Fruit fly (Drosophila melanogaster) whole organism, embryonic: ENCODE data around the gene CG44001.

Experiments
- Antp ChIP-seq: fragments of 200-800 bp; sonication (Bioruptor generic); optimal IDR thresholded peaks from 3 replicates; lab custom pipeline; 2016; ENCODE audit warnings: missing biosample characterization, missing genetic modification characterization
- Asciz ChIP-seq: fragments of 200-800 bp; sonication (Bioruptor generic); optimal IDR thresholded peaks from 2 replicates; lab custom pipeline; 2017; ENCODE audit warnings: missing biosample characterization, mild to moderate bottlenecking, missing genetic modification characterization, missing genetic modification reagents
- Awh ChIP-seq: fragments of 200-800 bp; sonication (Bioruptor generic); IDR thresholded peaks from 2 replicates; pipeline ENCODE4, ENCODE4 v1.3.6; 2022; ENCODE audit warnings: missing biosample characterization, missing genetic modification characterization
- CG10462 ChIP-seq: fragments of 200-800 bp; sonication (Bioruptor generic); optimal IDR thresholded peaks from 2 replicates; lab custom pipeline; 2016; ENCODE audit warnings: missing biosample characterization, missing genetic modification characterization
- CG11085 ChIP-seq: fragments of 200-800 bp; sonication (Bioruptor generic); IDR thresholded peaks from 2 replicates; pipeline ENCODE4 v1.3.6; 2022; ENCODE audit warnings: missing biosample characterization, missing genetic modification characterization
- CG11695 ChIP-seq: fragments of 200-800 bp; sonication (Bioruptor generic); IDR thresholded peaks from 3 replicates; pipeline ENCODE4 v1.3.6; 2022; ENCODE audit warnings: missing biosample characterization, missing genetic modification characterization
- CG12155 ChIP-seq: fragments of 200-800 bp; sonication (Bioruptor generic); optimal IDR thresholded peaks from 3 replicates; lab custom pipeline; 2016; ENCODE audit warnings: missing biosample characterization, missing genetic modification characterization
- CG15514 ChIP-seq: fragments of 200-800 bp; sonication (Bioruptor generic); optimal IDR thresholded peaks from 3 replicates; lab custom pipeline; 2017; ENCODE audit warnings: missing biosample characterization, missing genetic modification characterization, mild to moderate bottlenecking, moderate library complexity, missing genetic modification reagents
- CG16863 ChIP-seq: fragments of 200-800 bp; sonication (Bioruptor generic); optimal IDR thresholded peaks from 3 replicates; lab custom pipeline; 2016; ENCODE audit warnings: missing biosample characterization, missing genetic modification characterization
- CG17912 ChIP-seq: fragments of 200-800 bp; sonication (Bioruptor generic); optimal IDR thresholded peaks from 2 replicates; lab custom pipeline; 2018; ENCODE audit warnings: missing biosample characterization, mild to moderate bottlenecking, missing genetic modification characterization
- CG18476 ChIP-seq: fragments of 200-800 bp; sonication (Bioruptor generic); optimal IDR thresholded peaks from 2 replicates; lab custom pipeline; 2016; ENCODE audit warnings: missing biosample characterization, mild to moderate bottlenecking, missing genetic modification characterization
- CG2116 ChIP-seq: fragments of 200-800 bp; sonication (Bioruptor generic); optimal IDR thresholded peaks from 3 replicates; lab custom pipeline; 2018; ENCODE audit warnings: missing biosample characterization, mild to moderate bottlenecking, missing genetic modification characterization
- CG2202 ChIP-seq: fragments of 200-800 bp; sonication (Bioruptor generic); optimal IDR thresholded peaks from 2 replicates; lab custom pipeline; 2018; ENCODE audit warnings: missing biosample characterization, mild to moderate bottlenecking, missing genetic modification characterization
- CG30403 ChIP-seq: fragments of 200-800 bp; sonication (Bioruptor generic); optimal IDR thresholded peaks from 3 replicates; lab custom pipeline; 2016; ENCODE audit warnings: missing biosample characterization, missing genetic modification characterization
- CG34422 ChIP-seq: fragments of 200-800 bp; sonication (Bioruptor generic); IDR thresholded peaks from 3 replicates; pipeline ENCODE4 v1.3.6; 2022; ENCODE audit warnings: missing biosample characterization, missing genetic modification characterization
- CG3726 ChIP-seq: fragments of 200-800 bp; sonication (Bioruptor generic); IDR thresholded peaks from 3 replicates; pipeline ENCODE4, ENCODE4 v1.3.6; 2022; ENCODE audit warnings: missing biosample characterization, missing genetic modification characterization
- CG4328 ChIP-seq: fragments of 200-800 bp; sonication (Bioruptor generic); optimal IDR thresholded peaks from 3 replicates; lab custom pipeline; 2017; ENCODE audit warnings: missing biosample characterization, missing genetic modification reagents, missing genetic modification characterization
- CG7987 ChIP-seq: fragments of 200-800 bp; sonication (Bioruptor generic); optimal IDR thresholded peaks from 2 replicates; lab custom pipeline; 2018; ENCODE audit warnings: missing biosample characterization, mild to moderate bottlenecking, missing genetic modification characterization, moderate library complexity
- CG8359 ChIP-seq: fragments of 200-800 bp; sonication (Bioruptor generic); optimal IDR thresholded peaks from 2 replicates; lab custom pipeline; 2017; ENCODE audit warnings: missing biosample characterization, mild to moderate bottlenecking, missing genetic modification characterization, borderline replicate concordance
- CG8924 ChIP-seq: fragments of 200-800 bp; optimal IDR thresholded peaks from 3 replicates; lab custom pipeline; 2019; ENCODE audit warnings: missing biosample characterization, mild to moderate bottlenecking, missing genetic modification characterization, moderate library complexity
- CG9609 ChIP-seq: fragments of 200-800 bp; sonication (Bioruptor generic); optimal IDR thresholded peaks from 3 replicates; lab custom pipeline; 2016; ENCODE audit warnings: missing biosample characterization, missing genetic modification characterization
- CkIIα-i1 ChIP-seq: fragments of 200-800 bp; sonication (Bioruptor generic); IDR thresholded peaks from 2 replicates; pipeline ENCODE4 v1.3.6; 2022; ENCODE audit warnings: missing biosample characterization, missing genetic modification characterization
- D19B ChIP-seq: fragments of 200-800 bp; sonication (Bioruptor generic); optimal IDR thresholded peaks from 2 replicates; lab custom pipeline; 2017; ENCODE audit warnings: missing biosample characterization, mild to moderate bottlenecking, missing genetic modification characterization
- Doc3 ChIP-seq: fragments of 200-800 bp; sonication (Bioruptor generic); IDR thresholded peaks from 3 replicates; pipeline ENCODE4 v1.3.6; 2022; ENCODE audit warnings: missing biosample characterization, missing genetic modification characterization; ENCODE audit not compliant: partially characterized antibody
- Hr3 ChIP-seq: fragments of 200-800 bp; sonication (Bioruptor generic); optimal IDR thresholded peaks from 3 replicates; lab custom pipeline; 2016; ENCODE audit warnings: missing biosample characterization, missing genetic modification characterization
- Mad ChIP-seq: fragments of 200-800 bp; sonication (Bioruptor generic); optimal IDR thresholded peaks from 2 replicates; lab custom pipeline; 2016; ENCODE audit warnings: missing biosample characterization, missing genetic modification characterization
- NC2β ChIP-seq: fragments of 200-800 bp; sonication (Bioruptor generic); optimal IDR thresholded peaks from 2 replicates; lab custom pipeline; 2016; ENCODE audit warnings: missing biosample characterization, missing genetic modification characterization
- Sox100B ChIP-seq: fragments of 200-800 bp; sonication (Bioruptor generic); optimal IDR thresholded peaks from 3 replicates; lab custom pipeline; 2018; ENCODE audit warnings: missing biosample characterization, mild to moderate bottlenecking, missing genetic modification characterization
- Tbp ChIP-seq: fragments of >200 bp; optimal IDR thresholded peaks from 2 replicates; lab custom pipeline; 2018; ENCODE audit warnings: missing biosample characterization, missing genetic modification characterization
- Vsx1 ChIP-seq: fragments of 200-800 bp; sonication (Bioruptor generic); optimal IDR thresholded peaks from 2 replicates; lab custom pipeline; 2017; ENCODE audit warnings: missing biosample characterization, mild to moderate bottlenecking, missing genetic modification characterization, missing genetic modification reagents
- Xbp1 ChIP-seq: fragments of 200-800 bp; sonication (Bioruptor generic); optimal IDR thresholded peaks from 3 replicates; lab custom pipeline; 2016; ENCODE audit warnings: missing biosample characterization, mild to moderate bottlenecking, missing genetic modification characterization
- cas ChIP-seq: fragments of 200-800 bp; sonication (Bioruptor generic); IDR thresholded peaks from 2 replicates; pipeline ENCODE4 v1.3.6; 2022; ENCODE audit warnings: missing biosample characterization, missing genetic modification characterization
- caup ChIP-seq: fragments of 200-800 bp; sonication (Bioruptor generic); optimal IDR thresholded peaks from 3 replicates; lab custom pipeline; 2017; ENCODE audit warnings: missing biosample characterization, mild to moderate bottlenecking, missing genetic modification characterization, moderate library complexity; ENCODE audit not compliant: severe bottlenecking
- chn ChIP-seq: fragments of 200-800 bp; sonication (Bioruptor generic); optimal IDR thresholded peaks from 2 replicates; lab custom pipeline; 2016; ENCODE audit warnings: missing biosample characterization, missing genetic modification characterization
- cwo ChIP-seq: fragments of 200-800 bp; sonication (Bioruptor generic); optimal IDR thresholded peaks from 3 replicates; lab custom pipeline; 2017; ENCODE audit warnings: missing biosample characterization, missing genetic modification characterization, mild to moderate bottlenecking, moderate library complexity, missing genetic modification reagents
- dysf ChIP-seq: fragments of 200-800 bp; sonication (Bioruptor generic); IDR thresholded peaks from 3 replicates; pipeline ENCODE4 v1.3.6; 2022; ENCODE audit warnings: missing biosample characterization, missing genetic modification characterization
- en ChIP-seq: fragments of 200-800 bp; sonication (Bioruptor generic); optimal IDR thresholded peaks from 2 replicates; lab custom pipeline; 2016; ENCODE audit warnings: missing biosample characterization, missing genetic modification characterization
- ftz-f1 ChIP-seq: fragments of 200-800 bp; sonication (Bioruptor generic); optimal IDR thresholded peaks from 2 replicates; lab custom pipeline; 2016; ENCODE audit warnings: missing biosample characterization, missing genetic modification characterization
- jumu ChIP-seq: fragments of 200-800 bp; sonication (Bioruptor generic); optimal IDR thresholded peaks from 3 replicates; lab custom pipeline; 2016; ENCODE audit warnings: missing biosample characterization, missing genetic modification characterization
- onecut ChIP-seq: fragments of 200-800 bp; sonication (Bioruptor generic); IDR thresholded peaks from 2 replicates; pipeline ENCODE4 v1.3.6; 2022; ENCODE audit warnings: missing biosample characterization, missing genetic modification characterization
- peb ChIP-seq: fragments of 200-800 bp; sonication (Bioruptor generic); IDR thresholded peaks from 2 replicates; pipeline ENCODE4 v1.3.6; 2022; ENCODE audit warnings: missing biosample characterization, missing genetic modification characterization
- psq ChIP-seq: fragments of 200-800 bp; sonication (Bioruptor generic); optimal IDR thresholded peaks from 2 replicates; lab custom pipeline; 2017; ENCODE audit warnings: missing biosample characterization, missing genetic modification characterization
- pzg ChIP-seq: fragments of 200-800 bp; sonication (Bioruptor generic); optimal IDR thresholded peaks from 3 replicates; lab custom pipeline; 2018; ENCODE audit warnings: missing biosample characterization, mild to moderate bottlenecking, missing genetic modification characterization, moderate library complexity
- ranshi ChIP-seq: fragments of 200-800 bp; sonication (Bioruptor generic); IDR thresholded peaks from 2 replicates; pipeline ENCODE4 v1.3.6; 2022; ENCODE audit warnings: missing biosample characterization, missing genetic modification characterization
- schlank ChIP-seq: fragments of 200-800 bp; sonication (Bioruptor generic); optimal IDR thresholded peaks from 2 replicates; lab custom pipeline; 2018; ENCODE audit warnings: missing biosample characterization, mild to moderate bottlenecking, missing genetic modification characterization
- slbo ChIP-seq: fragments of 200-800 bp; sonication (Bioruptor generic); IDR thresholded peaks from 2 replicates; pipeline ENCODE4 v1.3.6; 2022; ENCODE audit warnings: missing biosample characterization, missing genetic modification characterization
- sob ChIP-seq: fragments of 200-800 bp; sonication (Bioruptor generic); IDR thresholded peaks from 2 replicates; pipeline ENCODE4 v1.3.6; 2022; ENCODE audit warnings: missing biosample characterization, missing genetic modification characterization
- tll ChIP-seq, 2 experiments: fragments of 200-800 bp in 1 of 2; fragments of >200 bp in 1 of 2; sonication (Bioruptor generic) in 1 of 2; optimal IDR thresholded peaks; 2 replicates each; lab custom pipeline; 2017 to 2019; ENCODE audit warnings: missing biosample characterization in 2 of 2, missing genetic modification characterization in 2 of 2, mild to moderate bottlenecking in 1 of 2, moderate library complexity in 1 of 2
- tna ChIP-seq: fragments of 200-800 bp; sonication (Bioruptor generic); IDR thresholded peaks from 2 replicates; pipeline ENCODE4 v1.3.6; 2022; ENCODE audit warnings: missing biosample characterization, missing genetic modification characterization; ENCODE audit not compliant: partially characterized antibody
- unc-4 ChIP-seq: fragments of 200-800 bp; sonication (Bioruptor generic); IDR thresholded peaks from 2 replicates; pipeline ENCODE4 v1.3.6; 2022; ENCODE audit warnings: missing biosample characterization, missing genetic modification characterization; ENCODE audit not compliant: partially characterized antibody
- wdn ChIP-seq: fragments of 200-800 bp; sonication (Bioruptor generic); IDR thresholded peaks from 2 replicates; pipeline ENCODE4 v1.3.6; 2022; ENCODE audit warnings: missing biosample characterization, missing genetic modification characterization

Gene CG44001

dm6 chr2L:5043043-5043442 is at the start of gene CG44001, which contains the start of the genes CG33995 and CG44000 (continued):
- TF ChIP-seq CG18476 (GFP tag; lab: Kevin White, UChicago) = no peak
- no peak for TF ChIP-seq cwo (GFP tag; lab: Kevin White, UChicago)
- TF ChIP-seq CG8359 (GFP tag; lab: Kevin White, UChicago) = no peak
- TF ChIP-seq tll (GFP tag; optimal IDR thresholded peaks at IDR 0.05; lab: Kevin White, UChicago) = no peak
- TF ChIP-seq CG4328 = peak; percentile 17
- TF ChIP-seq CG16863 (GFP tag; lab: Kevin White, UChicago) = peak; percentile 0
- no peak for TF ChIP-seq CG11695 (GFP tag; lab: Robert Waterston, UW)
- TF ChIP-seq CG2202 (tag; lab: Kevin White, UChicago) = no peak
- TF ChIP-seq Asciz (GFP tag; lab: Kevin White, UChicago) = no peak
- TF ChIP-seq psq (GFP tag; lab: Kevin White, UChicago) = no peak
- TF ChIP-seq CG17912 (GFP tag; lab: Kevin White, UChicago) = no peak
- TF ChIP-seq CG2116 (GFP tag; lab: Kevin White, UChicago) = peak; percentile 91
- TF ChIP-seq CG11085 (GFP tag; lab: Robert Waterston, UW) = peak; percentile 39; the same call in 1 of the 2 replicates
- peak; percentile 54 for TF ChIP-seq CG12155 (GFP tag; lab: Kevin White, UChicago)
- no peak for TF ChIP-seq D19B (GFP tag; lab: Kevin White, UChicago)
- TF ChIP-seq schlank (tag; lab: Kevin White, UChicago) = peak; percentile 14
- TF ChIP-seq en (GFP tag; lab: Kevin White, UChicago) = peak; percentile 45
- peak; percentile 64 for TF ChIP-seq Antp (GFP tag; lab: Kevin White, UChicago)
- peak; percentile 27 for TF ChIP-seq CG9609 (GFP tag; lab: Kevin White, UChicago)
- TF ChIP-seq Vsx1 (GFP tag; lab: Kevin White, UChicago) = no peak
- no peak for TF ChIP-seq tna (GFP tag; lab: Robert Waterston, UW)
- no peak for TF ChIP-seq wdn
- TF ChIP-seq Doc3 = no peak
- TF ChIP-seq CG7987 (GFP tag; lab: Kevin White, UChicago) = peak; percentile 61
- no peak for TF ChIP-seq Tbp (GFP tag; lab: Kevin White, UChicago)
- TF ChIP-seq unc-4 (GFP tag; lab: Robert Waterston, UW) = no peak
- TF ChIP-seq CG34422 (GFP tag; lab: Robert Waterston, UW) = peak; percentile 66; the same call in 2 of the 3 replicates
- TF ChIP-seq Sox100B (GFP tag; lab: Kevin White, UChicago) = no peak
- TF ChIP-seq Xbp1 (GFP tag; lab: Kevin White, UChicago) = peak; percentile 59
- TF ChIP-seq CG3726 (GFP tag; lab: Robert Waterston, UW) = no peak
- TF ChIP-seq dysf (GFP tag; lab: Robert Waterston, UW) = no peak
- no peak for TF ChIP-seq CkIIα-i1
- TF ChIP-seq CG30403 (GFP tag; lab: Kevin White, UChicago) = peak; percentile 67
- TF ChIP-seq chn (GFP tag; lab: Kevin White, UChicago) = peak; percentile 63
- peak; percentile 76 for TF ChIP-seq NC2β (GFP tag; lab: Kevin White, UChicago)
- peak; percentile 46 for TF ChIP-seq Hr3 (GFP tag; lab: Kevin White, UChicago)
- 0 out of 2 replicates have a peak, but pooled peaks have one; percentile 27 for TF ChIP-seq cas
- TF ChIP-seq slbo = peak; percentile 78
- TF ChIP-seq jumu (GFP tag; lab: Kevin White, UChicago) = peak; percentile 65
- peak; percentile 40 for TF ChIP-seq caup (GFP tag; lab: Kevin White, UChicago)
- peak; percentile 55 for TF ChIP-seq sob
- TF ChIP-seq CG8924 (tag; lab: Kevin White, UChicago) = peak; percentile 65
- peak; percentile 6 for TF ChIP-seq ftz-f1
- TF ChIP-seq ranshi = 0 out of 2 replicates have a peak, but pooled peaks have one; percentile 12
- peak; percentile 72 for TF ChIP-seq Mad (GFP tag; lab: Kevin White, UChicago)
- TF ChIP-seq pzg = peak; percentile 97
- TF ChIP-seq Awh (GFP tag; lab: Robert Waterston, UW) = no peak
- TF ChIP-seq onecut (GFP tag; lab: Robert Waterston, UW) = peak; percentile 98
- peak; percentile 84 for TF ChIP-seq CG15514 (GFP tag; lab: Kevin White, UChicago)
- no peak for TF ChIP-seq peb (GFP tag; lab: Robert Waterston, UW)
- TF ChIP-seq CG10462 (GFP tag; lab: Kevin White, UChicago) = no peak
